Fruit fly (Drosophila melanogaster): ENCODE data around the gene CG2680.

The CG2680 gene

DNA sequence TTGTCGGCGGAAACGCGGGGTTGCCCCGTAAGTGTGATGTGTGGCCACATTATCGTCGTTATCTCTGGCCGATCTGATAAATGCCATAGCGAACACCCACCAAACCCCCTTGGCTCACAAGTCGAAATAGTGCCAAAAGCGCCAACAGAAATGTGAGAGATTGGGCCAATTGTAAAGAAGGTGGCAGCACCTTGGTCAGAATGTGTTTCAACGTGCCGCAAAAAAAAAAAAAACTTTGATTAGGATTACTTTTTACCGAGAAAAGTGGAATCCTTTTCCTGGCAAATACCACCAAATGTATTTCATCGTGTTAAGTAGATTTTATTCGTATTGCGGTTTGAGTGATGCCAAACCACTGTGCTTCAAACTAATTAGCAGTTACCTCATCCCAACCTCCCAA lies 35.8 kb upstream of the CG2680 start (continued):
- no peak for TF ChIP-seq CG4328 (GFP tag; optimal IDR thresholded peaks at IDR 0.05)
- no peak for TF ChIP-seq CTCF (GFP tag; optimal IDR thresholded peaks at IDR 0.05)
- peak; percentile 78 for TF ChIP-seq CG13296 (GFP tag; optimal IDR thresholded peaks at IDR 0.05)
- peak; percentile 63 for TF ChIP-seq CG4404 (GFP tag; IDR thresholded peaks at IDR 0.05)
- peak; percentile 86 for TF ChIP-seq NFAT (GFP tag; IDR thresholded peaks at IDR 0.05)
- TF ChIP-seq CG6175 (GFP tag; IDR thresholded peaks at IDR 0.05), result peak; percentile 88
- no peak for TF ChIP-seq br (optimal IDR thresholded peaks at IDR 0.05)
- peak; percentile 86 for TF ChIP-seq CG12659 (GFP tag; optimal IDR thresholded peaks at IDR 0.05)
- TF ChIP-seq cwo (GFP tag; optimal IDR thresholded peaks at IDR 0.05), result peak; percentile 87
- peak; percentile 91 for TF ChIP-seq sens (GFP tag)
- TF ChIP-seq CG10431 (GFP tag; optimal IDR thresholded peaks at IDR 0.05), result no peak
- TF ChIP-seq ken (GFP tag; IDR thresholded peaks at IDR 0.05), result peak; percentile 84
- peak; percentile 47 for TF ChIP-seq Atf3 (GFP tag; optimal IDR thresholded peaks at IDR 0.05)
- TF ChIP-seq grau (tag; optimal IDR thresholded peaks at IDR 0.05), result peak; percentile 73
- no peak for TF ChIP-seq Lpt (GFP tag; optimal IDR thresholded peaks at IDR 0.05)
- peak; percentile 50 for TF ChIP-seq tin (GFP tag; optimal IDR thresholded peaks at IDR 0.05)
- TF ChIP-seq CG7556 (GFP tag; optimal IDR thresholded peaks at IDR 0.05), result peak; percentile 59
- TF ChIP-seq ase (GFP tag; IDR thresholded peaks at IDR 0.05), result peak; percentile 85; the same call in 2 of the 3 replicates
- peak; percentile 89 for TF ChIP-seq lmd (GFP tag; IDR thresholded peaks at IDR 0.05)
- TF ChIP-seq tgo (GFP tag; IDR thresholded peaks at IDR 0.05), result peak; percentile 87
- peak; percentile 67 for TF ChIP-seq peb (GFP tag; IDR thresholded peaks at IDR 0.05)
- TF ChIP-seq oc (tag; optimal IDR thresholded peaks at IDR 0.05), result no peak
- TF ChIP-seq CG15073 (GFP tag; optimal IDR thresholded peaks at IDR 0.05), result no peak
- peak; percentile 83 for TF ChIP-seq CG4730 (GFP tag; IDR thresholded peaks at IDR 0.05)
- TF ChIP-seq CG6254 (GFP tag; optimal IDR thresholded peaks at IDR 0.05), result peak; percentile 42
- peak; percentile 92 for TF ChIP-seq lilli (GFP tag; optimal IDR thresholded peaks at IDR 0.05)
- peak; percentile 49 for TF ChIP-seq Usf (GFP tag; optimal IDR thresholded peaks at IDR 0.05)
- peak; percentile 43 for TF ChIP-seq Sry-δ (GFP tag; optimal IDR thresholded peaks at IDR 0.05)
- TF ChIP-seq CG16863 (GFP tag; optimal IDR thresholded peaks at IDR 0.05), result peak; percentile 81
- peak; percentile 80 for TF ChIP-seq CG1792 (GFP tag; optimal IDR thresholded peaks at IDR 0.05)
- peak; percentile 63 for TF ChIP-seq CG1647 (GFP tag; optimal IDR thresholded peaks at IDR 0.05)
- TF ChIP-seq Jarid2 (GFP tag; optimal IDR thresholded peaks at IDR 0.05), result no peak
- TF ChIP-seq CG17359 (tag; optimal IDR thresholded peaks at IDR 0.05), result peak; percentile 77
- peak; percentile 31 for TF ChIP-seq Ssrp (tag; optimal IDR thresholded peaks at IDR 0.05)
- TF ChIP-seq eve (GFP tag; optimal IDR thresholded peaks at IDR 0.05), result no peak
- peak; percentile 88 for TF ChIP-seq CG11695 (GFP tag; IDR thresholded peaks at IDR 0.05)
- peak; percentile 72 for TF ChIP-seq Xrp1 (GFP tag; IDR thresholded peaks at IDR 0.05)
- no peak for TF ChIP-seq CG15696 (tag; optimal IDR thresholded peaks at IDR 0.05)
- TF ChIP-seq Tbp (GFP tag; optimal IDR thresholded peaks at IDR 0.05), result no peak
- peak; percentile 76 for TF ChIP-seq CG11696 (GFP tag; IDR thresholded peaks at IDR 0.05)
- peak; percentile 95 for TF ChIP-seq CG32532 (GFP tag; IDR thresholded peaks at IDR 0.05)
- peak; percentile 50 for TF ChIP-seq CG10543 (GFP tag; optimal IDR thresholded peaks at IDR 0.05)
- TF ChIP-seq psq (GFP tag; optimal IDR thresholded peaks at IDR 0.05), result no peak
- no peak for TF ChIP-seq gfzf (GFP tag; optimal IDR thresholded peaks at IDR 0.05)
- TF ChIP-seq fd64A (GFP tag; optimal IDR thresholded peaks at IDR 0.05), result no peak
- no peak for TF ChIP-seq Scr (GFP tag; IDR thresholded peaks at IDR 0.05; ENCODE audit: partially characterized antibody)
- no peak for TF ChIP-seq YL-1 (GFP tag; optimal IDR thresholded peaks at IDR 0.05)
- TF ChIP-seq knrl (GFP tag; IDR thresholded peaks at IDR 0.05; ENCODE audit: partially characterized antibody), result no peak
- peak; percentile 14 for TF ChIP-seq kay (GFP tag; optimal IDR thresholded peaks at IDR 0.05)
- TF ChIP-seq B-H2 (GFP tag; optimal IDR thresholded peaks at IDR 0.05), result no peak
- TF ChIP-seq vvl (GFP tag; IDR thresholded peaks at IDR 0.05), result peak; percentile 92
- peak; percentile 56 for TF ChIP-seq Atf-2 (GFP tag; optimal IDR thresholded peaks at IDR 0.05)
- TF ChIP-seq nau (GFP tag; optimal IDR thresholded peaks at IDR 0.05), result peak; percentile 66

All from whole organism, embryonic.